Worm (Caenorhabditis elegans) whole organism, late embryonic: ENCODE measurements around the gene C18E9.9.
A peak's percentile ranks its signal among the peaks of the same experiment; 100 is the strongest.

ENCODE experiments used
- C08G9.2 ChIP-seq: sonication (generic microtip); optimal IDR thresholded peaks from 2 replicates; lab custom pipeline; 2016; ENCODE audit warnings: mild to moderate bottlenecking, missing genetic modification characterization, moderate library complexity, missing compliant biosample characterization
- C38D4.7 ChIP-seq: fragments of 200-800 bp; sonication (Bioruptor generic); optimal IDR thresholded peaks from 2 replicates; lab custom pipeline; 2018; ENCODE audit warnings: mild to moderate bottlenecking, missing genetic modification characterization, moderate library complexity, missing compliant biosample characterization
- K02D7.2 ChIP-seq: sonication (generic microtip); optimal IDR thresholded peaks from 2 replicates; lab custom pipeline; 2017; ENCODE audit warnings: mild to moderate bottlenecking, missing genetic modification characterization, missing compliant biosample characterization
- K09A11.1 ChIP-seq: sonication (generic microtip); optimal IDR thresholded peaks from 2 replicates; lab custom pipeline; 2017; ENCODE audit warnings: antibody characterized with exemption, mild to moderate bottlenecking, missing genetic modification characterization, missing compliant biosample characterization; ENCODE audit not compliant: insufficient read depth
- T23F11.4 ChIP-seq: fragments of 200-800 bp; sonication (Bioruptor generic); optimal IDR thresholded peaks from 2 replicates; lab custom pipeline; 2018; ENCODE audit warnings: mild to moderate bottlenecking, missing genetic modification characterization, missing compliant biosample characterization
- Y22D7AL.16 ChIP-seq: sonication (generic microtip); optimal IDR thresholded peaks from 2 replicates; lab custom pipeline; 2016; ENCODE audit warnings: missing genetic modification characterization, missing compliant biosample characterization
- ceh-14 ChIP-seq: sonication (generic microtip); optimal IDR thresholded peaks from 2 replicates; lab custom pipeline; 2016; ENCODE audit warnings: missing genotype, missing genetic modification characterization, missing compliant biosample characterization
- ceh-18 ChIP-seq: sonication (generic microtip); optimal IDR thresholded peaks from 2 replicates; lab custom pipeline; 2016; ENCODE audit warnings: missing genetic modification characterization, missing compliant biosample characterization
- ceh-19 ChIP-seq: fragments of 200-800 bp; sonication (Bioruptor generic); optimal IDR thresholded peaks from 2 replicates; lab custom pipeline; 2018; ENCODE audit warnings: mild to moderate bottlenecking, missing genetic modification characterization, missing compliant biosample characterization
- ceh-2 ChIP-seq: sonication (generic microtip); optimal IDR thresholded peaks from 2 replicates; lab custom pipeline; 2016; ENCODE audit warnings: missing genotype, missing genetic modification characterization, missing compliant biosample characterization
- ceh-24 ChIP-seq: sonication (generic microtip); optimal IDR thresholded peaks from 2 replicates; lab custom pipeline; 2016; ENCODE audit warnings: mild to moderate bottlenecking, missing genetic modification characterization, missing compliant biosample characterization
- ceh-31 ChIP-seq: sonication (generic microtip); optimal IDR thresholded peaks from 2 replicates; lab custom pipeline; 2016; ENCODE audit warnings: missing genetic modification characterization, missing compliant biosample characterization
- ceh-34 ChIP-seq: sonication (generic microtip); optimal IDR thresholded peaks from 2 replicates; lab custom pipeline; 2016; ENCODE audit warnings: mild to moderate bottlenecking, missing genetic modification characterization, missing compliant biosample characterization
- ceh-45 ChIP-seq: fragments of 200-800 bp; sonication (Bioruptor generic); IDR thresholded peaks from 2 replicates; pipeline ENCODE4 v1.3.6; 2022; ENCODE audit warnings: missing genetic modification reagents, missing genetic modification characterization, missing compliant biosample characterization
- che-1 ChIP-seq: sonication (generic microtip); optimal IDR thresholded peaks from 2 replicates; lab custom pipeline; 2016; ENCODE audit warnings: mild to moderate bottlenecking, missing genetic modification characterization, missing compliant biosample characterization
- dve-1 ChIP-seq: sonication (generic microtip); optimal IDR thresholded peaks from 2 replicates; lab custom pipeline; 2017; ENCODE audit warnings: antibody characterized with exemption, mild to moderate bottlenecking, missing genetic modification characterization, missing compliant biosample characterization
- elt-2 ChIP-seq: sonication (generic microtip); optimal IDR thresholded peaks from 2 replicates; lab custom pipeline; 2016; ENCODE audit warnings: missing genetic modification reagents, missing genetic modification characterization, missing compliant biosample characterization
- eyg-1 ChIP-seq: sonication (generic microtip); optimal IDR thresholded peaks from 2 replicates; lab custom pipeline; 2016; ENCODE audit warnings: missing genotype, missing genetic modification characterization, missing compliant biosample characterization
- fax-1 ChIP-seq: sonication (generic microtip); optimal IDR thresholded peaks from 2 replicates; lab custom pipeline; 2016; ENCODE audit warnings: missing genotype, missing genetic modification characterization, missing compliant biosample characterization
- fkh-10 ChIP-seq: fragments of 150-350 bp; optimal IDR thresholded peaks from 2 replicates; lab custom pipeline; 2014; ENCODE audit warnings: missing biosample characterization, missing genetic modification reagents, missing genetic modification characterization
- fkh-6 ChIP-seq: sonication (generic microtip); optimal IDR thresholded peaks from 2 replicates; lab custom pipeline; 2016; ENCODE audit warnings: missing genetic modification characterization, missing compliant biosample characterization
- hlh-13 ChIP-seq: fragments of 200-800 bp; sonication (Bioruptor generic); optimal IDR thresholded peaks from 2 replicates; lab custom pipeline; 2018; ENCODE audit warnings: mild to moderate bottlenecking, missing genetic modification characterization, missing compliant biosample characterization
- hlh-15 ChIP-seq: sonication (generic microtip); optimal IDR thresholded peaks from 2 replicates; lab custom pipeline; 2016; ENCODE audit warnings: missing genetic modification characterization, missing compliant biosample characterization
- lin-11 ChIP-seq: fragments of 200-800 bp; sonication (Bioruptor generic); optimal IDR thresholded peaks from 2 replicates; lab custom pipeline; 2018; ENCODE audit warnings: mild to moderate bottlenecking, missing genetic modification characterization, missing compliant biosample characterization
- nfya-1 ChIP-seq: sonication (generic microtip); optimal IDR thresholded peaks from 2 replicates; lab custom pipeline; 2017; ENCODE audit warnings: missing genetic modification characterization, mild to moderate bottlenecking, missing compliant biosample characterization, antibody characterized with exemption, moderate library complexity
- nhr-11 ChIP-seq: fragments of 150-350 bp; optimal IDR thresholded peaks from 2 replicates; lab custom pipeline; 2014; ENCODE audit warnings: missing biosample characterization, missing genetic modification characterization
- npax-4 ChIP-seq: sonication (generic microtip); optimal IDR thresholded peaks from 2 replicates; lab custom pipeline; 2016; ENCODE audit warnings: missing genetic modification characterization, missing compliant biosample characterization
- odd-2 ChIP-seq: sonication (generic microtip); optimal IDR thresholded peaks from 2 replicates; lab custom pipeline; 2017; ENCODE audit warnings: antibody characterized with exemption, mild to moderate bottlenecking, missing genetic modification characterization, missing compliant biosample characterization
- pag-3 ChIP-seq: sonication (generic microtip); optimal IDR thresholded peaks from 2 replicates; lab custom pipeline; 2016; ENCODE audit warnings: missing compliant biosample characterization, missing genetic modification characterization, borderline replicate concordance
- pha-2 ChIP-seq: sonication (generic microtip); optimal IDR thresholded peaks from 2 replicates; lab custom pipeline; 2017; ENCODE audit warnings: mild to moderate bottlenecking, missing genetic modification characterization, missing compliant biosample characterization
- pha-4 ChIP-seq: fragments of 150-350 bp; optimal IDR thresholded peaks from 2 replicates; lab custom pipeline; 2018; ENCODE audit warnings: missing biosample characterization, missing genetic modification reagents, missing genetic modification characterization
- pqm-1 ChIP-seq: sonication (generic microtip); optimal IDR thresholded peaks from 2 replicates; lab custom pipeline; 2016; ENCODE audit warnings: missing genetic modification characterization, missing compliant biosample characterization
- rnt-1 ChIP-seq: sonication (generic microtip); optimal IDR thresholded peaks from 2 replicates; lab custom pipeline; 2016; ENCODE audit warnings: missing genetic modification characterization, missing compliant biosample characterization
- sox-4 ChIP-seq: sonication (generic microtip); optimal IDR thresholded peaks from 2 replicates; lab custom pipeline; 2017; ENCODE audit warnings: mild to moderate bottlenecking, missing genetic modification characterization, inconsistent platforms, missing compliant biosample characterization
- syd-9 ChIP-seq: sonication (generic microtip); optimal IDR thresholded peaks from 2 replicates; lab custom pipeline; 2016; ENCODE audit warnings: mild to moderate bottlenecking, missing genetic modification characterization, moderate library complexity, missing compliant biosample characterization
- tbx-2 ChIP-seq: sonication (generic microtip); optimal IDR thresholded peaks from 2 replicates; lab custom pipeline; 2016; ENCODE audit warnings: missing genetic modification characterization, missing compliant biosample characterization
- tbx-7 ChIP-seq: sonication (generic microtip); optimal IDR thresholded peaks from 2 replicates; lab custom pipeline; 2016; ENCODE audit warnings: missing genotype, missing genetic modification characterization, missing compliant biosample characterization
- ttx-3 ChIP-seq: sonication (generic microtip); optimal IDR thresholded peaks from 2 replicates; lab custom pipeline; 2016; ENCODE audit warnings: missing genetic modification reagents, missing genetic modification characterization, missing compliant biosample characterization
- unc-55 ChIP-seq: sonication (generic microtip); optimal IDR thresholded peaks from 2 replicates; lab custom pipeline; 2017; ENCODE audit warnings: missing biosample characterization, missing genetic modification reagents, missing genetic modification characterization
- unc-86 ChIP-seq: sonication (generic microtip); optimal IDR thresholded peaks from 2 replicates; lab custom pipeline; 2016; ENCODE audit warnings: missing genetic modification characterization, missing compliant biosample characterization
- zip-5 ChIP-seq: sonication (generic microtip); optimal IDR thresholded peaks from 2 replicates; lab custom pipeline; 2016; ENCODE audit warnings: missing genetic modification characterization, missing compliant biosample characterization

C18E9.9 gene

DNA sequence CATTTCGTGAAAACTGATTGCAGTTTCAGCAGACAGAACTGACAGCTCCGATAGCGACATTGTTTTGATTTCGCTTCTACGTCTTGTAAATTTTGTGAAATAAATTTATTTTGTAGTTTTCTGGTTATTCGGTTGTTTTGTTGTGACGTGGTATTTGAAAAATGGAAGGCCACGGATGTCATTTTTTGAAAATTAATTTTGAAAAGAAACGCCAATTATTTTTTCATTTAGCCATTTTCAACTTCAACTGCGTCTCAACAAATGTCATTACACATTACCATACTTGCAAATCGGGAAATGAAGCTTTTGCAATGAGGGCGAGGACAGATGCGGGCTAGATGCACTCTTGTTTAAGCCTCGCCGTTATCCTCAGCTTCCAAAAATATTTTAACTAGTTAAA is 1.4 kb downstream of the C18E9.9 start, which contains the start of gene C18E9.8:
TSS of gene C18E9.8 (minus strand) at position 101 of the 400 bp plus-strand sequence.
- no peak for TF ChIP-seq nfya-1
- TF ChIP-seq fkh-10 (GFP tag; lab: Kevin White, UChicago): no peak
- no peak for TF ChIP-seq ceh-31
- TF ChIP-seq C08G9.2 (tag; lab: Kevin White, UChicago): no peak
- TF ChIP-seq ceh-2: no peak
- TF ChIP-seq K02D7.2 (tag; lab: Kevin White, UChicago): no peak
- TF ChIP-seq unc-55 (GFP tag; lab: Kevin White, UChicago): no peak
- no peak for TF ChIP-seq unc-86 (tag; lab: Kevin White, UChicago)
- no peak for TF ChIP-seq zip-5

DNA sequence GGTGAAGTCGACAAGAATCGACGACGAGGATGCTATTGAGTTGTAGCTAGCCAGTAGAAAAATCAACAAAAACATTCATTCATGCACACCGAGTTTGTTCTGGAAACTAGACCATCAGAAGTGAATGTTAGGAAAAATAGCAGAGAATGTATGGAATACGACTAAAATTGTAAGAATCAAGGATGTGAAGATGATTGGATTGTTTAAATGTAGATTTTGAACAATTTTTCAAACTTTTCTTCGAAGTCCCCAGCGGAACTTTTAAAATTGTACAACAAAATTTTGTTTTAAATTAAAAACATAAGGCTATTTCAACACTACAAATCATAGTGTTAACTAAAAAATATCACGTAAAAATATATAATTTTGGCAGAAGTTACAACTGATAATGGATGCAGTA is 6.7 kb downstream of the C18E9.9 start, which contains the start of gene C18E9.7:
TSS of gene C18E9.7 (minus strand) at position 101 of the 400 bp plus-strand sequence.
- TF ChIP-seq Y22D7AL.16 (tag; lab: Kevin White, UChicago) (no peak), ceh-34 (tag; lab: Kevin White, UChicago) (no peak), fkh-6 (tag; lab: Kevin White, UChicago) (no peak)

DNA sequence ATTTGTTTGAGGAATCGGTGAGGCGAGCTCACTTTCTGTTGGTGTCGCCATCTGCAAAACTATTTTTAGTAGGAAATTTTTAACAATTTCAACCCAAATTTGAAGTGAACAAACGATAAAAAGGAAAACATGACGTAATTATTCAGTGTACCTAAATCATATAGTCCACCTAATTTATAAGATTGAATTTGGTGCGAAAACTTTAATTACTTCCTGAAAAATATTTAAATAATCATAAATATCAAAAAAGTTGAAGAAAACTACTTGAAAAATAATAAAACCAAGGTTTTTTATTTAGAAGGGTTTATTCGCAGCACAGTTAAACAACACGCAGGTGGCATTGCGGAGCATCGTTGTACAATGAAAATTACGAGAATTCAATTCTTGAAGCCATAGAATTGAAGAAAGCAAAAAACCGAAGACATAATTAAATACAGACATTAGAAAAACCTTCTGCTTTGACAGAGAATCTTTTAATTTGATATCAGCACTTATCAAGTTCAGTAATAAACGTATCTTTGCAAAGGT is 15.8 kb downstream of the C18E9.9 start, which contains the start of gene tomm-40:
TSS of gene tomm-40 (minus strand) at position 51 of the 528 bp plus-strand sequence.
- TF ChIP-seq lin-11 (no peak), elt-2 (tag; lab: Kevin White, UChicago) (peak; percentile 5)
- TF ChIP-seq, all 69 proteins: peak for 1

DNA sequence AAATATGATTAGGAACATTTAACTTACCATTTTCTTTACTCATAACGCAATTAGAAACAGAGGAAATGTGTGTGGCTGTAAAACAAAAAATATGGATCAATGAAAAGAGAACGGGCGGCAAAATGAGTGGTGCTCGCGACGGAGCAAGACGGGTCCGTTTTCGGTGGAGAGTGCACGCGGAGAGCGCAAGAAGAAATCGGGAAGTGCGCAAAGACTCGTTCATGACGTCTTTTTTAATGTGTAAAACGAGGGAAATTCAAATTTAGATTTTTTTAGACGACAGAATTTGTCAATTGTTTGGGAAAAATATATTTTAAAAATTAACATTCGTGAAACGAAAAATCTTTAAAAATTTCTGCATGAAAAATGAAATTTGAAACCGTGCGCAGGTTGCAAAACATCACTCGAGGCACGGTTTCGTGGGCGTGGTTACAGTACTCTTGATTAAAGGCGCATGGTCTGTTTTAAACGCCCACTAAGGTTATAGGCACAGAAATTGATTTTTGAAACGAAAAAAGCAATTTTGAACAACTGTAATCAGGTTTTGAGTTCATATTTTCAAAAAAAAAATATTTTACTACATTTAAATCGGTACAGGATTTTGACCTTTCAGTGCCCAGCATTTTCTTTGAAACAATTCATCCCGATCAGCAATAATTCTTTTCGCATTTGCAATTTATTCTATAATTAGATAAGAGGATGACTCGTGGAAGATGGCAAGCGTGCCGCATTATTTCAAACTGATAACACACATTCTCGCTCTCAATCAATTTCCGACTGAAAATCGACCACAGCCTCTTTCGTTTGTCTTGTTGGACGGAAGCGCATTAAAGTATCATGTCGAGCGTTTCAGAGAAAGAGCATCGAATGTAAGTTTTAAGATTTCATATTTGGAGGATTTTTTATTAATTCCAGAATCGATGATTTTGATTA is 19.8 kb downstream of the C18E9.9 start, which contains the start of the genes szy-20 and C18E9.5:
TSS of gene szy-20 (minus strand) at position 83 of the 933 bp plus-strand sequence.
TSS of gene C18E9.5 (plus strand) at position 730 of the 933 bp plus-strand sequence.
- peak; percentile 1 for TF ChIP-seq K09A11.1 (tag; lab: Kevin White, UChicago)
- TF ChIP-seq unc-55 (GFP tag; lab: Kevin White, UChicago): no peak
- peak; percentile 19 for TF ChIP-seq zip-5
- no peak for TF ChIP-seq rnt-1 (tag; lab: Kevin White, UChicago)
- TF ChIP-seq ceh-14: peak; percentile 38
- no peak for TF ChIP-seq C08G9.2 (tag; lab: Kevin White, UChicago)
- TF ChIP-seq fkh-10 (GFP tag; lab: Kevin White, UChicago): no peak
- peak; percentile 34 for TF ChIP-seq ceh-19 (GFP tag; lab: Kevin White, UChicago)
- TF ChIP-seq sox-4 (tag; lab: Kevin White, UChicago): no peak
- no peak for TF ChIP-seq T23F11.4 (GFP tag; lab: Kevin White, UChicago)
- TF ChIP-seq syd-9: peak; percentile 34
- no peak for TF ChIP-seq C38D4.7 (GFP tag; lab: Kevin White, UChicago)
- no peak for TF ChIP-seq hlh-15 (tag; lab: Kevin White, UChicago)
- TF ChIP-seq ceh-45 (GFP tag; lab: Robert Waterston, UW): no peak
- TF ChIP-seq npax-4: no peak
- no peak for TF ChIP-seq che-1
- no peak for TF ChIP-seq odd-2 (tag; lab: Kevin White, UChicago)
- no peak for TF ChIP-seq pag-3
- TF ChIP-seq ceh-34 (tag; lab: Kevin White, UChicago): peak; percentile 66
- peak; percentile 47 for TF ChIP-seq ceh-18 (tag; lab: Kevin White, UChicago)
- TF ChIP-seq nhr-11 (tag; lab: Kevin White, UChicago): no peak
- TF ChIP-seq unc-86 (tag; lab: Kevin White, UChicago): peak; percentile 35
- no peak for TF ChIP-seq fax-1
- TF ChIP-seq lin-11: no peak
- peak; percentile 6 for TF ChIP-seq K02D7.2 (tag; lab: Kevin White, UChicago)
- peak; percentile 28 for TF ChIP-seq dve-1 (tag; lab: Kevin White, UChicago)
- TF ChIP-seq fkh-6 (tag; lab: Kevin White, UChicago): no peak
- TF ChIP-seq Y22D7AL.16 (tag; lab: Kevin White, UChicago): no peak
- peak; percentile 28 for TF ChIP-seq tbx-2 (tag; lab: Kevin White, UChicago)
- TF ChIP-seq tbx-7 (tag; lab: Kevin White, UChicago): peak; percentile 14
- TF ChIP-seq pqm-1 (tag; lab: Kevin White, UChicago): no peak
- no peak for TF ChIP-seq hlh-13
- TF ChIP-seq pha-2: no peak
- no peak for TF ChIP-seq pha-4 (tag; lab: Kevin White, UChicago)
- TF ChIP-seq eyg-1 (tag; lab: Kevin White, UChicago): no peak
- peak; percentile 26 for TF ChIP-seq elt-2 (tag; lab: Kevin White, UChicago)
- TF ChIP-seq ttx-3 (tag; lab: Kevin White, UChicago): no peak
- TF ChIP-seq ceh-24 (tag; lab: Kevin White, UChicago): no peak
